Fruit fly (Drosophila melanogaster) S2 (cell line): Measurements from ENCODE around the gene siz.

Source experiments
- CG8478 ChIP-seq: fragments of >200 bp; optimal IDR thresholded peaks from 2 replicates; lab custom pipeline; 2018
- CTCF ChIP-seq, 2 experiments: fragments of >200 bp; optimal IDR thresholded peaks; 2 replicates each; lab custom pipeline; 2018

DNA sequence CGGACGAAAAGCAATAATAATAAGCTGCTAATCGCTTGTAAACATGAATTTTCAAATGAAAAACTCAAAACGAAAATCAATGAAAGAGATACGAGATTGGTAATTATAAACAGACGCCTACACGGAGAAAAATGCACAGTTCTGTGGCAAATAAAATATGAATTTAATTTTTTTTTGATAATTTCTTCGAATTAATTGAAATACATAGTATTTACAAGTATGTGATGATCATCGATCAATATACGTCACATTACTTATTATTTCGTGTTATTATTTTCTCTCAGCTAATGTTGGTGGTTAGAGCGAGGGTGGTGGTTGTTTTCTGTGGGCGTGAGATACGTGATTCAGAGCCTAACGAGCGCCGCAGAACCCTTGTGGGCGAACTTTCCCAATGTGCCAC, 19.4 kb downstream of the siz start:
- TF ChIP-seq CTCF (optimal IDR thresholded peaks at IDR 0.05; lab: Kevin White, UChicago) (no peak), CG8478 (lab: Kevin White, UChicago) (no peak)
